Worm (Caenorhabditis elegans) whole organism, L2 larva: ENCODE measurements around the gene srw-26.

Source experiments
- C34F6.9 ChIP-seq: fragments of 150-350 bp; optimal IDR thresholded peaks from 2 replicates; lab custom pipeline; 2014; ENCODE audit warnings: missing biosample characterization, missing genetic modification characterization
- F13H6.1 ChIP-seq: sonication (generic microtip); optimal IDR thresholded peaks from 2 replicates; lab custom pipeline; 2016; ENCODE audit warnings: missing genetic modification characterization, missing compliant biosample characterization
- R02D3.7 ChIP-seq: fragments of 150-350 bp; optimal IDR thresholded peaks from 2 replicates; lab custom pipeline; 2014; ENCODE audit warnings: missing biosample characterization, missing genetic modification characterization
- Y55F3AM.14 ChIP-seq: fragments of 200-800 bp; sonication (Bioruptor generic); optimal IDR thresholded peaks from 2 replicates; lab custom pipeline; 2018; ENCODE audit warnings: mild to moderate bottlenecking, missing genetic modification characterization, missing compliant biosample characterization
- blmp-1 ChIP-seq: sonication (generic microtip); optimal IDR thresholded peaks from 2 replicates; lab custom pipeline; 2017; ENCODE audit warnings: missing genetic modification characterization, mild to moderate bottlenecking, missing compliant biosample characterization, antibody characterized with exemption, moderate library complexity; ENCODE audit not compliant: insufficient read depth
- ceh-16 ChIP-seq: fragments of 150-350 bp; optimal IDR thresholded peaks from 2 replicates; lab custom pipeline; 2014; ENCODE audit warnings: missing biosample characterization, missing genetic modification characterization
- ceh-82 ChIP-seq: fragments of 150-350 bp; optimal IDR thresholded peaks from 2 replicates; lab custom pipeline; 2014; ENCODE audit warnings: missing biosample characterization, missing genetic modification characterization
- crh-2 ChIP-seq: sonication (generic microtip); optimal IDR thresholded peaks from 2 replicates; lab custom pipeline; 2017; ENCODE audit warnings: missing biosample characterization, missing genetic modification characterization
- dmd-4 ChIP-seq: sonication (generic microtip); optimal IDR thresholded peaks from 2 replicates; lab custom pipeline; 2017; ENCODE audit warnings: missing biosample characterization, missing genetic modification characterization
- egl-27 ChIP-seq: sonication (generic microtip); optimal IDR thresholded peaks from 3 replicates; lab custom pipeline; 2017; ENCODE audit warnings: missing biosample characterization, missing genetic modification reagents, missing genetic modification characterization
- elt-1 ChIP-seq: fragments of 150-350 bp; optimal IDR thresholded peaks from 2 replicates; lab custom pipeline; 2014; ENCODE audit warnings: missing biosample characterization, missing genetic modification characterization
- elt-3 ChIP-seq: sonication (generic microtip); optimal IDR thresholded peaks from 2 replicates; lab custom pipeline; 2017; ENCODE audit warnings: missing biosample characterization, missing genetic modification characterization
- gmeb-1 ChIP-seq: fragments of 150-350 bp; optimal IDR thresholded peaks from 2 replicates; lab custom pipeline; 2014; ENCODE audit warnings: missing biosample characterization, missing genetic modification characterization
- lin-11 ChIP-seq: fragments of 150-350 bp; sonication (generic microtip); optimal IDR thresholded peaks from 2 replicates; lab custom pipeline; 2014; ENCODE audit warnings: missing biosample characterization, missing genetic modification characterization, inconsistent platforms, mixed read lengths
- lin-13 ChIP-seq: fragments of 150-350 bp; optimal IDR thresholded peaks from 2 replicates; lab custom pipeline; 2014; ENCODE audit warnings: missing biosample characterization, missing genetic modification reagents, missing genetic modification characterization
- lin-39 ChIP-seq: fragments of 150-350 bp; optimal IDR thresholded peaks from 2 replicates; lab custom pipeline; 2014; ENCODE audit warnings: missing biosample characterization, missing genetic modification reagents, missing genetic modification characterization
- lsy-2 ChIP-seq, 2 experiments: fragments of 150-350 bp in 1 of 2; sonication (generic microtip) in 1 of 2; optimal IDR thresholded peaks; 2 replicates each; lab custom pipeline; 2014 to 2017; ENCODE audit warnings: missing biosample characterization in 2 of 2, missing genetic modification characterization in 2 of 2
- mab-5 ChIP-seq: fragments of 150-350 bp; optimal IDR thresholded peaks from 2 replicates; lab custom pipeline; 2014; ENCODE audit warnings: missing biosample characterization, missing genetic modification characterization
- mbf-1 ChIP-seq: sonication (generic microtip); optimal IDR thresholded peaks from 2 replicates; lab custom pipeline; 2017; ENCODE audit warnings: missing biosample characterization, missing genetic modification characterization
- mdl-1 ChIP-seq, 2 experiments: fragments of 150-350 bp in 1 of 2; sonication (generic microtip) in 1 of 2; optimal IDR thresholded peaks; 2 replicates each; lab custom pipeline; 2017; ENCODE audit warnings: missing biosample characterization in 2 of 2, missing genetic modification characterization in 2 of 2
- nhr-10 ChIP-seq: sonication (generic microtip); optimal IDR thresholded peaks from 2 replicates; lab custom pipeline; 2017; ENCODE audit warnings: missing biosample characterization, missing genetic modification characterization
- nhr-11 ChIP-seq: fragments of 150-350 bp; optimal IDR thresholded peaks from 2 replicates; lab custom pipeline; 2014; ENCODE audit warnings: missing biosample characterization, missing genetic modification characterization
- nhr-12 ChIP-seq: fragments of 150-350 bp; optimal IDR thresholded peaks from 2 replicates; lab custom pipeline; 2014; ENCODE audit warnings: missing biosample characterization, missing genetic modification characterization
- nhr-129 ChIP-seq: fragments of 150-350 bp; optimal IDR thresholded peaks from 2 replicates; lab custom pipeline; 2014; ENCODE audit warnings: missing biosample characterization, missing genetic modification characterization
- nhr-21 ChIP-seq: fragments of 150-350 bp; optimal IDR thresholded peaks from 2 replicates; lab custom pipeline; 2014; ENCODE audit warnings: missing biosample characterization, missing genetic modification characterization
- nhr-23 ChIP-seq: fragments of 150-350 bp; optimal IDR thresholded peaks from 2 replicates; lab custom pipeline; 2014; ENCODE audit warnings: missing biosample characterization, missing genetic modification reagents, missing genetic modification characterization
- nhr-237 ChIP-seq: fragments of 150-350 bp; optimal IDR thresholded peaks from 2 replicates; lab custom pipeline; 2014; ENCODE audit warnings: missing biosample characterization, missing genetic modification characterization
- nhr-25 ChIP-seq: fragments of 150-350 bp; sonication (generic microtip); optimal IDR thresholded peaks from 3 replicates; lab custom pipeline; 2014; ENCODE audit warnings: missing biosample characterization, missing genetic modification characterization
- nhr-6 ChIP-seq: fragments of 150-350 bp; optimal IDR thresholded peaks from 2 replicates; lab custom pipeline; 2014; ENCODE audit warnings: missing biosample characterization, missing genetic modification characterization
- peb-1 ChIP-seq: fragments of 150-350 bp; optimal IDR thresholded peaks from 2 replicates; lab custom pipeline; 2014; ENCODE audit warnings: missing biosample characterization, missing genetic modification characterization
- sem-4 ChIP-seq: fragments of 150-350 bp; optimal IDR thresholded peaks from 2 replicates; lab custom pipeline; 2014; ENCODE audit warnings: missing biosample characterization, missing genetic modification reagents, missing genetic modification characterization
- skn-1 ChIP-seq: sonication (generic microtip); optimal IDR thresholded peaks from 2 replicates; lab custom pipeline; 2017; ENCODE audit warnings: missing biosample characterization, missing genetic modification characterization
- sma-3 ChIP-seq: sonication (generic microtip); optimal IDR thresholded peaks from 2 replicates; lab custom pipeline; 2016; ENCODE audit warnings: missing genetic modification reagents, missing genetic modification characterization, missing compliant biosample characterization
- snpc-4 ChIP-seq: fragments of 150-350 bp; optimal IDR thresholded peaks from 2 replicates; lab custom pipeline; 2014; ENCODE audit warnings: missing biosample characterization, missing genetic modification characterization
- unc-55 ChIP-seq: fragments of 150-350 bp; sonication (generic microtip); optimal IDR thresholded peaks from 3 replicates; lab custom pipeline; 2014; ENCODE audit warnings: missing biosample characterization, missing genetic modification reagents, missing genetic modification characterization
- zag-1 ChIP-seq: fragments of 150-350 bp; optimal IDR thresholded peaks from 2 replicates; lab custom pipeline; 2014; ENCODE audit warnings: missing biosample characterization, missing genetic modification characterization
- ztf-11 ChIP-seq: sonication (generic microtip); optimal IDR thresholded peaks from 2 replicates; lab custom pipeline; 2017; ENCODE audit warnings: missing biosample characterization, missing genetic modification characterization

The srw-26 gene

DNA sequence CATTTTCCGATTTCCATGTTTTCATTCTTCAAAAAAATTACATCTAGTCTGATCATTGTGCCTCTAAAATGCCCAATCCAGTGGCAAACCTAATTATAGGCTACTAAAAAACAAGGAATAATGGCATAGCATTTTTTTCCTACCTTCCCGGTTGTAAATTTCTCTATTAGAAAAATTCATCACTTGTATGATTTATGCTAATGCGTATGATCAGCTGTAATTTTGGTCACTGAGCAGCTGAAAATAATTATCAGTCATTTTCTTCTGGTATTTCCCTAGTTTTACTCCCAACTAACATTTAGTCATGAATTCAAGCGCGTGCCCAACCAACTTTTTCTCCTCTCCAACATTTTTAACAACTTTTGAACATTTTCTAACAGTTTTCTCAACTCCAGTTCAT is 23.2 kb upstream of the srw-26 start, which contains the start of gene srh-186:
Gene srh-186, plus strand, starts transcription at position 301 of the 400 bp plus-strand sequence.
- TF ChIP-seq lin-11 (tag; lab: Kevin White, UChicago) (no peak), egl-27 (no peak), lin-39 (no peak), dmd-4 (tag; lab: Kevin White, UChicago) (no peak), nhr-10 (no peak), ceh-82 (tag; lab: Kevin White, UChicago) (no peak), ztf-11 (no peak), elt-3 (no peak), nhr-12 (tag; lab: Kevin White, UChicago) (no peak)
- TF ChIP-seq, all 48 proteins: peak for 0

DNA sequence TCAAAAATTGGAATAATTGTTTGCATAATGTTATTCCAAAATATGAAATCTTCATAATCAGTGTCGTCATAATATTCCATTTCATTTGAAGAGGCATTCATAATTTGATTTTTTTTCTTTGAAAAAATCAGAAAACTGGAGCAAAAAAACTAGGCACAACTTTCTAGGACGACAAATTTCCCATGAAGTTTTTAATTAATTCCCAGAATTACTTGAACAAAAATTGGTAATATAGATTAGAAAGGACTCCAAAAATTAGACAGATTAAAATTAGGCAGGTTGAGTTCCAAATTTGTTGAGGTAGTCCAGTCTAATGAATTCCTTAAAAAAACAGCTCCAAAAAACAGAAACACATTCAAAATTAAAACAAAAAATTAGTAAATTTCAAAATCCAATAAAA is 22.6 kb upstream of the srw-26 start, which contains the start of gene srw-57:
Gene srw-57, minus strand, starts transcription at position 101 of the 400 bp plus-strand sequence.
- TF ChIP-seq ztf-11 (no peak), sma-3 (no peak), mab-5 (tag; lab: Kevin White, UChicago) (no peak)

DNA sequence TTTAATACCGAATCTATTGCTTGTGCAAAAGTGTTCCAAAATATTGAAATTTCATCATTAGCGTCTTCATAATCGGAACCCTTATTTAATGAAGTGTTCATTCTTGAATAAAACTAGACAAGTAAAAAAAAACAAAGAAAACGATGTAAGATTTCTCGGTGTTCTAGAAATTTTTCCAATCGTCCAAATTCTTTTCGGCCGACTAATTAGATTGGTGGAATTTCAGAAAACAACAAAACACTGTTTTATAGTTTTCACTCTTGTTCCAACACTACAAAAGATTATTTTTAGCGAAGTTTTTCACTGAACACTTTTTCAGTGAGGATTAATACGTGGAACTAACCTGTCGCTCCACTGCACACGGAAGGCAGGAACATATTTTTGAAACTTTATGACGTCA is 20.5 kb upstream of the srw-26 start, which contains the start of gene srw-56:
Gene srw-56, minus strand, starts transcription at position 101 of the 400 bp plus-strand sequence.
- TF ChIP-seq ceh-16 (tag; lab: Kevin White, UChicago), result no peak
- no peak for TF ChIP-seq R02D3.7 (tag; lab: Kevin White, UChicago)
- no peak for TF ChIP-seq mdl-1 (tag; optimal IDR thresholded peaks at IDR 0.05; lab: Kevin White, UChicago)
- no peak for TF ChIP-seq gmeb-1 (tag; lab: Kevin White, UChicago)
- TF ChIP-seq snpc-4, result no peak
- TF ChIP-seq nhr-12 (tag; lab: Kevin White, UChicago), result no peak
- TF ChIP-seq nhr-23 (tag; lab: Kevin White, UChicago), result no peak
- no peak for TF ChIP-seq sem-4 (tag; lab: Kevin White, UChicago)
- no peak for TF ChIP-seq mab-5 (tag; lab: Kevin White, UChicago)
- TF ChIP-seq F13H6.1, result no peak
- no peak for TF ChIP-seq lin-13 (GFP tag; lab: Kevin White, UChicago)
- TF ChIP-seq elt-1 (tag; lab: Kevin White, UChicago), result no peak
- TF ChIP-seq nhr-21, result no peak
- TF ChIP-seq nhr-11 (tag; lab: Kevin White, UChicago), result no peak
- TF ChIP-seq nhr-237 (tag; lab: Kevin White, UChicago), result no peak
- TF ChIP-seq mbf-1 (tag; lab: Kevin White, UChicago), result no peak
- TF ChIP-seq C34F6.9 (tag; lab: Kevin White, UChicago), result no peak
- TF ChIP-seq zag-1 (tag; lab: Kevin White, UChicago), result no peak

DNA sequence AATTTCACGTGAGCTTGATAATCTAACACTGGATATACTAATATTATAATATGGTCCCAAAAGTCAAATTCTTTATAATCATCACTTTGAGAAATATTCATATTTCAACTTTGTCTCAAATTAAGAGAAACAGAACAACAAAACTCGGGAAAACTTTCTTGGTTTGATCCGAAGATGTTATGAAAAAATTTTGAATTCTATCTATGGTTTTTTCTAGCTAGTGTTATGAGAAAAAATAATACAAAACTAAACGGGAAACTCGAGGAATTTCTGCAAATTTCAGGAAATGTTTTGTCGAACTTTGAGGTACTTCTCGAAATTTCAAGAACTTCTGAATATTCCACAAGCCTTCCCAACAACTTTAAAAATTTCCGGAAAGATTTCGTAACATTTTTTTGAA is 18.6 kb upstream of the srw-26 start, which contains the start of gene srw-59:
Gene srw-59, minus strand, starts transcription at position 101 of the 400 bp plus-strand sequence.
- TF ChIP-seq skn-1 (no peak), peb-1 (tag; lab: Kevin White, UChicago) (no peak), sma-3 (no peak), F13H6.1 (no peak), nhr-10 (no peak), lin-13 (GFP tag; lab: Kevin White, UChicago) (no peak), crh-2 (tag; lab: Kevin White, UChicago) (no peak), blmp-1 (tag; lab: Kevin White, UChicago) (no peak), elt-1 (tag; lab: Kevin White, UChicago) (no peak), mdl-1 (tag; optimal IDR thresholded peaks at IDR 0.05; lab: Kevin White, UChicago) (no peak), nhr-129 (tag; lab: Kevin White, UChicago) (no peak), nhr-6 (tag; lab: Kevin White, UChicago) (no peak), nhr-25 (tag; lab: Kevin White, UChicago) (no peak), zag-1 (tag; lab: Kevin White, UChicago) (no peak), R02D3.7 (tag; lab: Kevin White, UChicago) (no peak), Y55F3AM.14 (GFP tag; lab: Kevin White, UChicago) (no peak), lsy-2 (tag; optimal IDR thresholded peaks at IDR 0.05; lab: Kevin White, UChicago) (no peak), unc-55 (GFP tag; lab: Kevin White, UChicago) (no peak)
